Fruit fly (Drosophila melanogaster): ENCODE measurements around the gene Lcp65Af.

Gene Lcp65Af

DNA sequence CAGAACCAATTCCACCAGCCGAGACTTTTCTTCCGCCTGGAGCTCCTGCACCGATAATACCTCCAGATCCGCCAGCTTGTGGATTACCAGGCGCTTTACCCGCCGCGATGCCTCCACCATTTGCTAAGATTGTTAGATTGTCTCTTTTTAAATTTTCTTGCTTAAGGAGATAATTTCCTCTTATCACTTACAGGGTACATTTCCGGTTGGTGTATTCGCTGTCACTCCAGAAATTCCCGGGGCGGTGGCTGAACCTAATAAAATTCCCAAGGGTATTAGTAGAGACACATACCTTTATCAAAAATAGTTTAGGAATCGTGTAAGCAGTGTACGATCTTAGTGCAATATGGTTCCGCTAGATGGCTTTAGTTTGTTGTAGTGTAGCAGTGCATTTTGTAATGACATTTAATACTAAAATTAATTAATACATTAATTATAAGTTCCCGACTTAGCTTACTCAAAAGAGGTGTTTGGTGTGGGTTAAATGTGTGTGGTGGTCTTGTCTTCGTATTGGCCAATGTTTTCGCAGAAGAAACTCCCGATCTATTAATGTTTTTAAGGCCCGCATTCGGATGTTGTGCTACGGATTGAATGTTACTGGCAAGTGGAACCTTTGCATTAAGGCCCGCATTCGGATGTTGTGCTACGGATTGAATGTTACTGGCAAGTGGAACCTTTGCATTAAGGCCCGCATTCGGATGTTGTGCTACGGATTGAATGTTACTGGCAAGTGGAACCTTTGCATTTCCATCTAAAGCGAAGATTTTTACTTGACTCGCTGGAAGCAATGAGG, 11.8 kb downstream of the Lcp65Af start (continued):
- TF ChIP-seq lov (optimal IDR thresholded peaks at IDR 0.05) (no peak), lov (GFP tag; IDR thresholded peaks at IDR 0.05) (peak; percentile 97), CG34376 (GFP tag; optimal IDR thresholded peaks at IDR 0.05) (peak; percentile 87), lbe (GFP tag; optimal IDR thresholded peaks at IDR 0.05) (no peak), Adf1 (GFP tag; IDR thresholded peaks at IDR 0.05) (peak; percentile 30; the same call in 1 of the 2 replicates), Mrtf (GFP tag; IDR thresholded peaks at IDR 0.05) (peak; percentile 60; the same call in 2 of the 3 replicates), ssp (GFP tag; IDR thresholded peaks at IDR 0.05) (peak; percentile 96), CG6683 (GFP tag; optimal IDR thresholded peaks at IDR 0.05) (peak; percentile 61), bigmax (GFP tag; optimal IDR thresholded peaks at IDR 0.05) (peak; percentile 68), h (optimal IDR thresholded peaks at IDR 0.05) (no peak), CG6765 (GFP tag; optimal IDR thresholded peaks at IDR 0.05) (peak; percentile 88), gcm (GFP tag; optimal IDR thresholded peaks at IDR 0.05) (peak; percentile 54), CG7372 (GFP tag; IDR thresholded peaks at IDR 0.05) (peak; percentile 83), CG11093 (GFP tag; IDR thresholded peaks at IDR 0.05) (no peak; the same call in 2 of the 3 replicates), CG31365 (tag; optimal IDR thresholded peaks at IDR 0.05) (peak; percentile 96), CG15269 (tag; optimal IDR thresholded peaks at IDR 0.05) (peak; percentile 63), aop (GFP tag; IDR thresholded peaks at IDR 0.05) (no peak), ATbp (GFP tag; optimal IDR thresholded peaks at IDR 0.05) (peak; percentile 81), Opbp (GFP tag; IDR thresholded peaks at IDR 0.05; ENCODE audit: partially characterized antibody) (no peak), CG16863 (GFP tag; optimal IDR thresholded peaks at IDR 0.05) (peak; percentile 25), tap (tag; optimal IDR thresholded peaks at IDR 0.05) (peak; percentile 62), oc (tag; optimal IDR thresholded peaks at IDR 0.05) (peak; percentile 12), nerfin-1 (tag; optimal IDR thresholded peaks at IDR 0.05) (peak; percentile 72), phol (tag; optimal IDR thresholded peaks at IDR 0.05) (peak; percentile 70), CG10543 (GFP tag; optimal IDR thresholded peaks at IDR 0.05) (peak; percentile 59), CG4328 (GFP tag; optimal IDR thresholded peaks at IDR 0.05) (peak; percentile 81), CG15514 (GFP tag; optimal IDR thresholded peaks at IDR 0.05) (peak; percentile 80), CG11723 (GFP tag; optimal IDR thresholded peaks at IDR 0.05) (peak; percentile 40), CG10274 (GFP tag; optimal IDR thresholded peaks at IDR 0.05) (peak; percentile 69), BEAF-32 (GFP tag; optimal IDR thresholded peaks at IDR 0.05) (peak; percentile 28), twi (tag; optimal IDR thresholded peaks at IDR 0.05) (no peak), CG4854 (GFP tag; optimal IDR thresholded peaks at IDR 0.05) (peak; percentile 77), dm (GFP tag; optimal IDR thresholded peaks at IDR 0.05) (peak; percentile 5), lab (GFP tag; optimal IDR thresholded peaks at IDR 0.05) (peak; percentile 94), zen2 (GFP tag; IDR thresholded peaks at IDR 0.05; ENCODE audit: partially characterized antibody) (no peak), shn (GFP tag; optimal IDR thresholded peaks at IDR 0.05) (peak; percentile 50), peb (GFP tag; IDR thresholded peaks at IDR 0.05) (peak; percentile 52; the same call in 1 of the 2 replicates), CG8944 (GFP tag; optimal IDR thresholded peaks at IDR 0.05) (no peak), CG18764 (GFP tag; optimal IDR thresholded peaks at IDR 0.05) (peak; percentile 67), CG7786 (GFP tag; optimal IDR thresholded peaks at IDR 0.05) (no peak), btn (GFP tag; optimal IDR thresholded peaks at IDR 0.05) (peak; percentile 52), Doc3 (GFP tag; IDR thresholded peaks at IDR 0.05; ENCODE audit: partially characterized antibody) (no peak), Oaz (GFP tag; IDR thresholded peaks at IDR 0.05) (peak; percentile 59), CG30403 (GFP tag; optimal IDR thresholded peaks at IDR 0.05) (peak; percentile 53), Mad (GFP tag; optimal IDR thresholded peaks at IDR 0.05) (peak; percentile 27), gsb-n (tag; optimal IDR thresholded peaks at IDR 0.05) (peak; percentile 63), mam (GFP tag; optimal IDR thresholded peaks at IDR 0.05) (peak; percentile 79), Nf-YC (tag; optimal IDR thresholded peaks at IDR 0.05) (peak; percentile 52), fd64A (GFP tag; optimal IDR thresholded peaks at IDR 0.05) (no peak)

All from whole organism, embryonic.